Fruit fly (Drosophila melanogaster): ENCODE data around the gene CG13308.

The CG13308 gene

DNA sequence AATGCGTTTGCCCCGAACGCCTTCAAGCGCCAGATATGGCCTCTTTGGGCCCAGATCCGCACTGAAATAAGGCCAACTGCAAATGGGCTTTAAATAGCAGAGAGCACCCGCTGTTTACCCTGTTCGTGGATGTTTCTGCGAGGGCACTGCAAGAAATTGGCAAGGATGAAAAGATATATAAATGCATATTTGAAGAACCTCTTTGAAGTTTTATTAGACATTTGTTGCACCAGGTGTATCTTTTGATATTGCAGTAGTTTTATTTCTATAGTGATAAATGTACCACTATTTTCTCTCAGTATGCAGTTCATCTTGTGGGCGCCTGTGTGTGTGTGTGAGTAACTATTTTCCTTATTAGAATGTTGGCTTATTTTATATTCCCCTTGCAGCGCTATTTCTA, 5.1 kb downstream of the CG13308 start (continued):
- TF ChIP-seq Hr78 (GFP tag; optimal IDR thresholded peaks at IDR 0.05) (no peak), sim (GFP tag; IDR thresholded peaks at IDR 0.05) (no peak), CG18476 (GFP tag; optimal IDR thresholded peaks at IDR 0.05) (no peak), CG17802 (tag; optimal IDR thresholded peaks at IDR 0.05) (no peak), bsh (GFP tag; optimal IDR thresholded peaks at IDR 0.05) (no peak), CG34224 (GFP tag; IDR thresholded peaks at IDR 0.05; ENCODE audit: partially characterized antibody) (no peak), Xbp1 (GFP tag; optimal IDR thresholded peaks at IDR 0.05) (peak; percentile 17), CG4328 (GFP tag; optimal IDR thresholded peaks at IDR 0.05) (no peak), CG31388 (GFP tag; optimal IDR thresholded peaks at IDR 0.05) (no peak), tup (GFP tag; optimal IDR thresholded peaks at IDR 0.05) (no peak), CG32767 (GFP tag; IDR thresholded peaks at IDR 0.05) (peak; percentile 68), CG11093 (GFP tag; IDR thresholded peaks at IDR 0.05) (peak; percentile 57; the same call in 1 of the 3 replicates), crc (GFP tag; optimal IDR thresholded peaks at IDR 0.05) (no peak), Lim3 (GFP tag; IDR thresholded peaks at IDR 0.05) (no peak), en (GFP tag; optimal IDR thresholded peaks at IDR 0.05) (no peak), CG10366 (GFP tag; IDR thresholded peaks at IDR 0.05) (peak; percentile 70), lmd (GFP tag; IDR thresholded peaks at IDR 0.05) (peak; percentile 67), CG3726 (GFP tag; IDR thresholded peaks at IDR 0.05) (no peak), chm (GFP tag; IDR thresholded peaks at IDR 0.05) (no peak), unpg (GFP tag; optimal IDR thresholded peaks at IDR 0.05) (no peak), danr (GFP tag; IDR thresholded peaks at IDR 0.05) (peak; percentile 51; the same call in 1 of the 2 replicates), CG6683 (GFP tag; optimal IDR thresholded peaks at IDR 0.05) (no peak), CG15073 (GFP tag; optimal IDR thresholded peaks at IDR 0.05) (no peak), mirr (GFP tag; optimal IDR thresholded peaks at IDR 0.05) (no peak), al (GFP tag; IDR thresholded peaks at IDR 0.05) (0 out of 2 replicates have a peak, but pooled peaks have one; percentile 19), CG6654 (GFP tag; optimal IDR thresholded peaks at IDR 0.05) (no peak), dati (GFP tag; IDR thresholded peaks at IDR 0.05) (0 out of 2 replicates have a peak, but pooled peaks have one; percentile 33), CG12104 (GFP tag; optimal IDR thresholded peaks at IDR 0.05) (no peak), pan (optimal IDR thresholded peaks at IDR 0.05) (no peak), pan (GFP tag; optimal IDR thresholded peaks at IDR 0.05 in 1 of 2, IDR thresholded peaks at IDR 0.05 in 1 of 2) (peak in 1 of 2 experiments; percentile 69), zfh2 (GFP tag; optimal IDR thresholded peaks at IDR 0.05) (no peak), Drgx (GFP tag; IDR thresholded peaks at IDR 0.05) (peak; percentile 85), Hr39 (optimal IDR thresholded peaks at IDR 0.05) (no peak), mld (GFP tag; IDR thresholded peaks at IDR 0.05; ENCODE audit: partially characterized antibody) (no peak), CG9727 (GFP tag; optimal IDR thresholded peaks at IDR 0.05) (peak; percentile 20), ttk (GFP tag; IDR thresholded peaks at IDR 0.05) (peak; percentile 67), Doc3 (GFP tag; IDR thresholded peaks at IDR 0.05; ENCODE audit: partially characterized antibody) (no peak), pzg (GFP tag; optimal IDR thresholded peaks at IDR 0.05) (no peak), pho (GFP tag; optimal IDR thresholded peaks at IDR 0.05) (no peak), Sry-δ (GFP tag; optimal IDR thresholded peaks at IDR 0.05) (no peak), NFAT (GFP tag; IDR thresholded peaks at IDR 0.05) (no peak), Lhr (GFP tag; optimal IDR thresholded peaks at IDR 0.05) (no peak), sqz (GFP tag; optimal IDR thresholded peaks at IDR 0.05) (no peak), CG14710 (tag; optimal IDR thresholded peaks at IDR 0.05) (no peak), CG18011 (GFP tag; optimal IDR thresholded peaks at IDR 0.05) (no peak), CG32772 (GFP tag; IDR thresholded peaks at IDR 0.05) (peak; percentile 75), Fer1 (GFP tag; optimal IDR thresholded peaks at IDR 0.05) (no peak), ind (GFP tag; optimal IDR thresholded peaks at IDR 0.05) (peak; percentile 22), esg (GFP tag; conservative IDR thresholded peaks at IDR 0.05) (peak; percentile 70), CG4854 (GFP tag; optimal IDR thresholded peaks at IDR 0.05) (no peak), Adf1 (GFP tag; IDR thresholded peaks at IDR 0.05) (no peak), Dip3 (GFP tag; optimal IDR thresholded peaks at IDR 0.05) (no peak)
